Worm (Caenorhabditis elegans) whole organism, L4 larva: Measurements from ENCODE around the gene arrd-15.

ENCODE experiments used
- aly-2 ChIP-seq: sonication (generic microtip); optimal IDR thresholded peaks from 2 replicates; lab custom pipeline; 2018; ENCODE audit warnings: missing biosample characterization, missing genetic modification characterization
- ceh-20 ChIP-seq: fragments of 200-800 bp; sonication (Bioruptor generic); IDR thresholded peaks from 2 replicates; pipeline ENCODE4 v1.3.6; 2022; ENCODE audit warnings: missing genetic modification reagents, missing genetic modification characterization, missing compliant biosample characterization
- dve-1 ChIP-seq: sonication (generic microtip); optimal IDR thresholded peaks from 2 replicates; lab custom pipeline; 2017; ENCODE audit warnings: antibody characterized with exemption, mild to moderate bottlenecking, missing genetic modification characterization, missing compliant biosample characterization; ENCODE audit not compliant: insufficient read depth
- egl-43 ChIP-seq: fragments of 200-800 bp; sonication (Bioruptor generic); IDR thresholded peaks from 2 replicates; pipeline ENCODE4 v1.3.6; 2022; ENCODE audit warnings: missing genetic modification reagents, missing genetic modification characterization, missing compliant biosample characterization
- fos-1 ChIP-seq: fragments of 150-350 bp; optimal IDR thresholded peaks from 2 replicates; lab custom pipeline; 2014; ENCODE audit warnings: missing biosample characterization, missing genetic modification characterization
- hlh-11 ChIP-seq: fragments of 200-800 bp; sonication (Bioruptor generic); optimal IDR thresholded peaks from 2 replicates; lab custom pipeline; 2018; ENCODE audit warnings: mild to moderate bottlenecking, missing genetic modification characterization, missing compliant biosample characterization
- mdt-29 ChIP-seq: fragments of 200-800 bp; sonication (Bioruptor generic); IDR thresholded peaks from 2 replicates; pipeline ENCODE4 v1.3.6; 2022; ENCODE audit warnings: missing genetic modification reagents, missing genetic modification characterization, missing compliant biosample characterization
- nhr-102 ChIP-seq: sonication (generic microtip); optimal IDR thresholded peaks from 2 replicates; lab custom pipeline; 2016; ENCODE audit warnings: mild to moderate bottlenecking, missing genetic modification characterization, moderate library complexity, missing compliant biosample characterization
- nhr-28 ChIP-seq: fragments of 150-350 bp; optimal IDR thresholded peaks from 2 replicates; lab custom pipeline; 2014; ENCODE audit warnings: missing biosample characterization, missing genetic modification characterization
- pha-4 ChIP-seq, 2 experiments: fragments of 150-350 bp in 1 of 2; fragments of 200-800 bp in 1 of 2; sonication (Bioruptor generic) in 1 of 2; IDR thresholded peaks in 1 of 2; optimal IDR thresholded peaks in 1 of 2; 2 replicates each; pipeline versions ENCODE4 v1.3.6 to Lab custom; 2014 to 2022; ENCODE audit warnings: missing genetic modification characterization in 2 of 2, missing genetic modification reagents in 2 of 2, missing biosample characterization in 1 of 2, missing compliant biosample characterization in 1 of 2
- php-3 ChIP-seq: fragments of 200-800 bp; sonication (Bioruptor generic); IDR thresholded peaks from 2 replicates; pipeline ENCODE4 v1.3.6; 2022; ENCODE audit warnings: missing genetic modification reagents, missing genetic modification characterization, missing compliant biosample characterization
- snpc-4 ChIP-seq: fragments of 150-350 bp; optimal IDR thresholded peaks from 2 replicates; lab custom pipeline; 2014; ENCODE audit warnings: missing biosample characterization, missing genetic modification characterization

- TF ChIP-seq ceh-20 (GFP tag; lab: Robert Waterston, UW) (peak; percentile 95), snpc-4 (tag; lab: Kevin White, UChicago) (no peak), php-3 (peak; percentile 86; the same call in 1 of the 2 replicates), nhr-102 (peak; percentile 94), egl-43 (GFP tag; lab: Robert Waterston, UW) (peak; percentile 93), nhr-28 (peak; percentile 83), dve-1 (peak; percentile 99), hlh-11 (peak; percentile 100), mdt-29 (GFP tag; lab: Robert Waterston, UW) (peak; percentile 91), pha-4 (GFP tag; IDR thresholded peaks at IDR 0.05; lab: Robert Waterston, UW) (peak; percentile 93), pha-4 (tag; optimal IDR thresholded peaks at IDR 0.05; lab: Kevin White, UChicago) (no peak), aly-2 (tag; lab: Kevin White, UChicago) (no peak), fos-1 (no peak)
Measured at ce11 chrIII:8904044-8904443, 25.8 kb upstream of the arrd-15 start, which contains the start of gene lin-9.
